Worm (Caenorhabditis elegans) whole organism, mixed stage, embryonic: Measurements from ENCODE around the gene str-230.

Experiments
- M03D4.4 ChIP-seq: sonication (generic microtip); optimal IDR thresholded peaks from 2 replicates; lab custom pipeline; 2017; ENCODE audit warnings: mild to moderate bottlenecking, missing genetic modification characterization, missing compliant biosample characterization
- bed-3 ChIP-seq: fragments of 200-800 bp; sonication (Bioruptor generic); optimal IDR thresholded peaks from 3 replicates; lab custom pipeline; 2018; ENCODE audit warnings: mild to moderate bottlenecking, missing genetic modification characterization, moderate library complexity, missing compliant biosample characterization
- blmp-1 ChIP-seq: fragments of 150-350 bp; optimal IDR thresholded peaks from 2 replicates; lab custom pipeline; 2014; ENCODE audit warnings: missing biosample characterization, missing genetic modification characterization
- ceh-39 ChIP-seq: fragments of 150-350 bp; optimal IDR thresholded peaks from 2 replicates; lab custom pipeline; 2014; ENCODE audit warnings: missing biosample characterization, missing genetic modification characterization
- ceh-43 ChIP-seq: fragments of 200-800 bp; sonication (Bioruptor generic); optimal IDR thresholded peaks from 2 replicates; lab custom pipeline; 2018; ENCODE audit warnings: mild to moderate bottlenecking, missing genetic modification characterization, moderate library complexity, missing compliant biosample characterization
- ceh-83 ChIP-seq: fragments of 200-800 bp; sonication (Bioruptor generic); optimal IDR thresholded peaks from 2 replicates; lab custom pipeline; 2018; ENCODE audit warnings: mild to moderate bottlenecking, missing genetic modification characterization, missing compliant biosample characterization
- ces-1 ChIP-seq: fragments of 150-350 bp; optimal IDR thresholded peaks from 2 replicates; lab custom pipeline; 2014; ENCODE audit warnings: missing biosample characterization, missing genetic modification reagents, missing genetic modification characterization
- cnd-1 ChIP-seq: fragments of 200-800 bp; sonication (Bioruptor generic); optimal IDR thresholded peaks from 2 replicates; lab custom pipeline; 2018; ENCODE audit warnings: mild to moderate bottlenecking, missing genetic modification characterization, missing compliant biosample characterization
- drap-1 ChIP-seq: fragments of 200-800 bp; sonication (Bioruptor generic); optimal IDR thresholded peaks from 3 replicates; lab custom pipeline; 2018; ENCODE audit warnings: mild to moderate bottlenecking, missing genetic modification characterization, missing compliant biosample characterization
- elt-1 ChIP-seq: sonication (generic microtip); optimal IDR thresholded peaks from 2 replicates; lab custom pipeline; 2017; ENCODE audit warnings: missing genetic modification characterization, mild to moderate bottlenecking, missing compliant biosample characterization, antibody characterized with exemption, moderate library complexity, borderline replicate concordance; ENCODE audit not compliant: insufficient read depth
- elt-3 ChIP-seq: fragments of 150-350 bp; optimal IDR thresholded peaks from 2 replicates; lab custom pipeline; 2014; ENCODE audit warnings: missing biosample characterization, missing genetic modification characterization
- flh-1 ChIP-seq: fragments of 200-800 bp; sonication (Bioruptor generic); optimal IDR thresholded peaks from 2 replicates; lab custom pipeline; 2018; ENCODE audit warnings: mild to moderate bottlenecking, missing genetic modification characterization, moderate library complexity, missing compliant biosample characterization
- ham-2 ChIP-seq: fragments of 200-800 bp; sonication (Bioruptor generic); optimal IDR thresholded peaks from 2 replicates; lab custom pipeline; 2018; ENCODE audit warnings: mild to moderate bottlenecking, missing genetic modification characterization, missing compliant biosample characterization
- hlh-1 ChIP-seq: fragments of 150-350 bp; optimal IDR thresholded peaks from 2 replicates; lab custom pipeline; 2014; ENCODE audit warnings: missing biosample characterization, missing genetic modification reagents, missing genetic modification characterization
- lin-13 ChIP-seq: fragments of 150-350 bp; optimal IDR thresholded peaks from 2 replicates; lab custom pipeline; 2014; ENCODE audit warnings: missing biosample characterization, missing genetic modification characterization
- lin-32 ChIP-seq: fragments of 200-800 bp; sonication (Bioruptor generic); optimal IDR thresholded peaks from 2 replicates; lab custom pipeline; 2018; ENCODE audit warnings: mild to moderate bottlenecking, missing genetic modification characterization, missing compliant biosample characterization
- lsy-2 ChIP-seq: fragments of 150-350 bp; optimal IDR thresholded peaks from 2 replicates; lab custom pipeline; 2014; ENCODE audit warnings: missing biosample characterization, missing genetic modification characterization
- mab-5 ChIP-seq: fragments of 150-350 bp; optimal IDR thresholded peaks from 2 replicates; lab custom pipeline; 2014; ENCODE audit warnings: missing biosample characterization, missing genetic modification characterization
- mep-1 ChIP-seq: fragments of 150-350 bp; optimal IDR thresholded peaks from 2 replicates; lab custom pipeline; 2017; ENCODE audit warnings: missing biosample characterization, missing genetic modification reagents, missing genetic modification characterization, inconsistent platforms
- mls-2 ChIP-seq: sonication (generic microtip); optimal IDR thresholded peaks from 2 replicates; lab custom pipeline; 2016; ENCODE audit warnings: mild to moderate bottlenecking, missing genetic modification characterization, moderate library complexity, missing compliant biosample characterization
- nhr-12 ChIP-seq: fragments of 150-350 bp; optimal IDR thresholded peaks from 2 replicates; lab custom pipeline; 2014; ENCODE audit warnings: missing biosample characterization, missing genetic modification characterization
- nhr-2 ChIP-seq: fragments of 150-350 bp; optimal IDR thresholded peaks from 2 replicates; lab custom pipeline; 2014; ENCODE audit warnings: missing biosample characterization, missing genetic modification characterization
- nhr-237 ChIP-seq: fragments of 150-350 bp; optimal IDR thresholded peaks from 2 replicates; lab custom pipeline; 2014; ENCODE audit warnings: missing biosample characterization, missing genetic modification characterization
- nhr-28 ChIP-seq: fragments of 150-350 bp; optimal IDR thresholded peaks from 2 replicates; lab custom pipeline; 2014; ENCODE audit warnings: missing biosample characterization, missing genetic modification characterization
- nhr-76 ChIP-seq: sonication (generic microtip); optimal IDR thresholded peaks from 2 replicates; lab custom pipeline; 2017; ENCODE audit warnings: missing biosample characterization, missing genetic modification characterization
- pha-4 ChIP-seq: fragments of 150-350 bp; optimal IDR thresholded peaks from 2 replicates; lab custom pipeline; 2018; ENCODE audit warnings: missing biosample characterization, missing genetic modification reagents, missing genetic modification characterization
- sem-2 ChIP-seq: fragments of 200-800 bp; sonication (Bioruptor generic); optimal IDR thresholded peaks from 2 replicates; lab custom pipeline; 2018; ENCODE audit warnings: mild to moderate bottlenecking, missing genetic modification characterization, missing compliant biosample characterization
- snpc-4 ChIP-seq: fragments of 150-350 bp; optimal IDR thresholded peaks from 2 replicates; lab custom pipeline; 2014; ENCODE audit warnings: missing biosample characterization, missing genetic modification characterization
- sptf-1 ChIP-seq: sonication (generic microtip); optimal IDR thresholded peaks from 2 replicates; lab custom pipeline; 2017; ENCODE audit warnings: mild to moderate bottlenecking, missing genetic modification characterization, moderate library complexity, missing compliant biosample characterization
- tbx-8 ChIP-seq: fragments of 200-800 bp; sonication (Bioruptor generic); optimal IDR thresholded peaks from 2 replicates; lab custom pipeline; 2018; ENCODE audit warnings: mild to moderate bottlenecking, missing genetic modification characterization, moderate library complexity, missing compliant biosample characterization
- unc-120 ChIP-seq: sonication (generic microtip); optimal IDR thresholded peaks from 2 replicates; lab custom pipeline; 2017; ENCODE audit warnings: missing genetic modification characterization, missing compliant biosample characterization; ENCODE audit not compliant: poor library complexity, severe bottlenecking
- unc-39 ChIP-seq: fragments of 150-350 bp; optimal IDR thresholded peaks from 2 replicates; lab custom pipeline; 2014; ENCODE audit warnings: missing biosample characterization, missing genetic modification characterization
- unc-62 ChIP-seq: fragments of 150-350 bp; optimal IDR thresholded peaks from 2 replicates; lab custom pipeline; 2014; ENCODE audit warnings: missing biosample characterization, missing genetic modification reagents, missing genetic modification characterization
- zip-8 ChIP-seq: fragments of 150-350 bp; optimal IDR thresholded peaks from 2 replicates; lab custom pipeline; 2014; ENCODE audit warnings: missing biosample characterization, missing genetic modification characterization
- ztf-11 ChIP-seq: fragments of 150-350 bp; optimal IDR thresholded peaks from 2 replicates; lab custom pipeline; 2014; ENCODE audit warnings: missing biosample characterization, missing genetic modification characterization

Gene str-230

ce11 chrV:14248654-14249053 is 38.0 kb upstream of the str-230 start, which contains the start of gene K02E11.6:
TSS of gene K02E11.6 (plus strand) at chrV:14248802.
- no peak for TF ChIP-seq unc-39 (tag; lab: Kevin White, UChicago)
- TF ChIP-seq mep-1 (tag; lab: Kevin White, UChicago), result no peak
- no peak for TF ChIP-seq zip-8 (tag; lab: Kevin White, UChicago)
- TF ChIP-seq nhr-76 (tag; lab: Kevin White, UChicago), result no peak
- no peak for TF ChIP-seq ces-1 (GFP tag; lab: Kevin White, UChicago)
- TF ChIP-seq snpc-4, result no peak
- no peak for TF ChIP-seq mab-5 (tag; lab: Kevin White, UChicago)
- TF ChIP-seq lin-13, result no peak
- no peak for TF ChIP-seq pha-4 (tag; lab: Kevin White, UChicago)
- no peak for TF ChIP-seq ztf-11

ce11 chrV:14248025-14248424 is 37.4 kb upstream of the str-230 start, which contains the start of gene K02E11.4:
TSS of gene K02E11.4 (minus strand) at chrV:14248125.
- no peak for TF ChIP-seq ces-1 (GFP tag; lab: Kevin White, UChicago)
- no peak for TF ChIP-seq nhr-2 (tag; lab: Kevin White, UChicago)
- TF ChIP-seq flh-1 (GFP tag; lab: Kevin White, UChicago), result no peak
- no peak for TF ChIP-seq nhr-28 (tag; lab: Kevin White, UChicago)
- TF ChIP-seq blmp-1 (tag; lab: Kevin White, UChicago), result no peak
- TF ChIP-seq cnd-1 (tag; lab: Kevin White, UChicago), result no peak
- TF ChIP-seq tbx-8 (GFP tag; lab: Kevin White, UChicago), result no peak
- TF ChIP-seq nhr-237 (tag; lab: Kevin White, UChicago), result no peak
- no peak for TF ChIP-seq sem-2
- no peak for TF ChIP-seq ztf-11
- TF ChIP-seq lin-13, result no peak
- no peak for TF ChIP-seq ceh-39 (tag; lab: Kevin White, UChicago)
- TF ChIP-seq mab-5 (tag; lab: Kevin White, UChicago), result no peak
- TF ChIP-seq mep-1 (tag; lab: Kevin White, UChicago), result no peak
- no peak for TF ChIP-seq unc-62 (GFP tag; lab: Kevin White, UChicago)
- no peak for TF ChIP-seq M03D4.4 (tag; lab: Kevin White, UChicago)
- TF ChIP-seq nhr-12, result no peak
- no peak for TF ChIP-seq elt-3 (tag; lab: Kevin White, UChicago)
- TF ChIP-seq lsy-2 (tag; lab: Kevin White, UChicago), result no peak

- TF ChIP-seq lin-13 (no peak), nhr-2 (tag; lab: Kevin White, UChicago) (no peak), lsy-2 (tag; lab: Kevin White, UChicago) (no peak), elt-1 (tag; lab: Kevin White, UChicago) (no peak), nhr-76 (tag; lab: Kevin White, UChicago) (no peak), mep-1 (tag; lab: Kevin White, UChicago) (no peak), drap-1 (GFP tag; lab: Kevin White, UChicago) (no peak), zip-8 (tag; lab: Kevin White, UChicago) (no peak), hlh-1 (tag; lab: Kevin White, UChicago) (no peak), ces-1 (GFP tag; lab: Kevin White, UChicago) (no peak), tbx-8 (GFP tag; lab: Kevin White, UChicago) (no peak), unc-120 (tag; lab: Kevin White, UChicago) (no peak), ceh-83 (GFP tag; lab: Kevin White, UChicago) (no peak), sptf-1 (no peak), flh-1 (GFP tag; lab: Kevin White, UChicago) (no peak), mls-2 (tag; lab: Kevin White, UChicago) (no peak), bed-3 (no peak), mab-5 (tag; lab: Kevin White, UChicago) (no peak), snpc-4 (no peak), nhr-237 (tag; lab: Kevin White, UChicago) (no peak)
- TF ChIP-seq, all 35 proteins: peak for 0
Measured at ce11 chrV:14246761-14247160, 36.1 kb upstream of the str-230 start, which contains the start of gene K02E11.3. TSS of gene K02E11.3 (minus strand) at chrV:14246861.

ce11 chrV:14243904-14244303 is 33.3 kb upstream of the str-230 start, which contains the start of gene sre-7:
TSS of gene sre-7 (plus strand) at chrV:14244204.
- TF ChIP-seq ham-2 (GFP tag; lab: Kevin White, UChicago) (no peak), pha-4 (tag; lab: Kevin White, UChicago) (no peak), ceh-43 (no peak), mep-1 (tag; lab: Kevin White, UChicago) (no peak), ztf-11 (no peak), lsy-2 (tag; lab: Kevin White, UChicago) (no peak), lin-32 (no peak), flh-1 (GFP tag; lab: Kevin White, UChicago) (no peak)
